Fruit fly (Drosophila melanogaster): ENCODE measurements around the gene robo2.
A peak's percentile ranks its signal among the peaks of the same experiment; 100 is the strongest.

Gene robo2

DNA sequence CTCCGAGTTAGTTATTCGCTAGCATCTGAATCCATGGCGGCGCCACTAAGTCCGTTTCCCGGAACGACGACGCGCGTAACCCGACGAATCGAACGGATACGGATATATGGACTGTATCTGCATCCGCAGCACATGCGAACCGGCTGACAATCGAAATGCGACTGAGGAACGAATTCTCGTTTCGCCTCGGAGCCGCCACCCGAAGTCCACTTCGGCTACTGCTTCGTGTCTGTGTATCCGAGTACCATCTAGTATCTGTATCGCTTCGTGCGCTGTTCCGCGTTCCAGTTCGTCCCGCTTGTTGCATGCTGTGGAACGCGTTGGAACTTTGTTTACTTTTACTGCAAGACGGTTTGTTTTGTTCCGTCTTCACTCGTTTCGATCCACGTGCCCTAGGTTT lies at the start of gene robo2:
TSS of gene robo2 (minus strand) at position 167 of the 400 bp plus-strand sequence.
- TF ChIP-seq Eip74EF (GFP tag; optimal IDR thresholded peaks at IDR 0.05) (peak in 1 of 2 experiments; percentile 51), CG17385 (GFP tag; optimal IDR thresholded peaks at IDR 0.05) (peak; percentile 52), ranshi (GFP tag; IDR thresholded peaks at IDR 0.05) (peak; percentile 34; the same call in 1 of the 2 replicates), sim (GFP tag; IDR thresholded peaks at IDR 0.05) (peak; percentile 75), unc-4 (GFP tag; IDR thresholded peaks at IDR 0.05; ENCODE audit: partially characterized antibody) (no peak), CG8478 (optimal IDR thresholded peaks at IDR 0.05) (no peak), CG18011 (GFP tag; optimal IDR thresholded peaks at IDR 0.05) (no peak), ATbp (GFP tag; optimal IDR thresholded peaks at IDR 0.05) (peak; percentile 33), CHES-1-like (GFP tag; optimal IDR thresholded peaks at IDR 0.05) (peak; percentile 22), CG3281 (GFP tag; optimal IDR thresholded peaks at IDR 0.05) (peak; percentile 53), ftz-f1 (GFP tag; optimal IDR thresholded peaks at IDR 0.05) (peak; percentile 15), tap (tag; optimal IDR thresholded peaks at IDR 0.05) (peak; percentile 52), B-H2 (GFP tag; optimal IDR thresholded peaks at IDR 0.05) (peak; percentile 47), CG14014 (GFP tag; IDR thresholded peaks at IDR 0.05) (peak; percentile 64; the same call in 1 of the 2 replicates), PHDP (tag; optimal IDR thresholded peaks at IDR 0.05) (peak; percentile 63), Hmx (GFP tag; optimal IDR thresholded peaks at IDR 0.05) (no peak), lola (GFP tag; optimal IDR thresholded peaks at IDR 0.05) (no peak), ttk (GFP tag; IDR thresholded peaks at IDR 0.05) (no peak), knrl (GFP tag; IDR thresholded peaks at IDR 0.05; ENCODE audit: partially characterized antibody) (peak; percentile 36; the same call in 1 of the 3 replicates), sens (GFP tag) (peak; percentile 82), dpn (GFP tag; optimal IDR thresholded peaks at IDR 0.05) (peak in 1 of 2 experiments; percentile 56), Sry-δ (GFP tag; optimal IDR thresholded peaks at IDR 0.05) (peak; percentile 25), CG10267 (tag; optimal IDR thresholded peaks at IDR 0.05) (peak; percentile 31), Ptx1 (GFP tag; IDR thresholded peaks at IDR 0.05) (no peak; the same call in 1 of the 2 replicates), CG32532 (GFP tag; IDR thresholded peaks at IDR 0.05) (peak; percentile 67; the same call in 1 of the 2 replicates), br (optimal IDR thresholded peaks at IDR 0.05) (no peak), CG7839 (tag; optimal IDR thresholded peaks at IDR 0.05) (peak; percentile 46), fd102C (GFP tag; optimal IDR thresholded peaks at IDR 0.05) (peak; percentile 52), crc (GFP tag; optimal IDR thresholded peaks at IDR 0.05) (no peak), Nf-YC (tag; optimal IDR thresholded peaks at IDR 0.05) (peak; percentile 64), corto (GFP tag; optimal IDR thresholded peaks at IDR 0.05) (no peak), CG8281 (tag; optimal IDR thresholded peaks at IDR 0.05) (peak; percentile 2), Adf1 (GFP tag; IDR thresholded peaks at IDR 0.05) (peak; percentile 65), CG11560 (tag; IDR thresholded peaks at IDR 0.05) (no peak), zfh1 (GFP tag; IDR thresholded peaks at IDR 0.05) (peak; percentile 51; the same call in 2 of the 3 replicates), Kr (GFP tag; optimal IDR thresholded peaks at IDR 0.05) (peak; percentile 57), da (GFP tag; optimal IDR thresholded peaks at IDR 0.05) (no peak), CG8388 (GFP tag; optimal IDR thresholded peaks at IDR 0.05) (peak; percentile 32), caup (GFP tag; optimal IDR thresholded peaks at IDR 0.05; ENCODE audit: severe bottlenecking) (peak; percentile 77), CG14441 (GFP tag; IDR thresholded peaks at IDR 0.05) (0 out of 2 replicates have a peak, but pooled peaks have one; percentile 16), kni (GFP tag; optimal IDR thresholded peaks at IDR 0.05) (peak; percentile 86), ci (GFP tag; IDR thresholded peaks at IDR 0.05) (peak; percentile 87), dmrt11E (tag; optimal IDR thresholded peaks at IDR 0.05) (peak; percentile 32), esg (GFP tag; conservative IDR thresholded peaks at IDR 0.05) (no peak), CG6272 (GFP tag; IDR thresholded peaks at IDR 0.05) (peak; percentile 29; the same call in 1 of the 2 replicates), ac (GFP tag; optimal IDR thresholded peaks at IDR 0.05) (peak; percentile 44), CG31224 (GFP tag; IDR thresholded peaks at IDR 0.05) (peak; percentile 40; the same call in 1 of the 2 replicates), pzg (GFP tag; optimal IDR thresholded peaks at IDR 0.05) (no peak), nau (GFP tag; optimal IDR thresholded peaks at IDR 0.05) (peak; percentile 35), CG13624 (GFP tag; optimal IDR thresholded peaks at IDR 0.05) (peak; percentile 48)
